Worm (Caenorhabditis elegans) whole organism, L4 larva: ENCODE measurements around the gene mex-6.

Experiments
- F26F4.8 ChIP-seq: fragments of 200-800 bp; sonication (Bioruptor generic); conservative IDR thresholded peaks from 2 replicates; pipeline ENCODE4 v1.3.6; 2022; ENCODE audit warnings: missing genetic modification characterization, missing compliant biosample characterization
- F44E2.7 ChIP-seq: fragments of 200-800 bp; sonication (Bioruptor generic); IDR thresholded peaks from 2 replicates; pipeline ENCODE4 v2.1.2; 2022; ENCODE audit warnings: missing genetic modification characterization, missing compliant biosample characterization
- T26A8.4 ChIP-seq: fragments of 200-800 bp; sonication (Bioruptor generic); IDR thresholded peaks from 2 replicates; pipeline ENCODE4 v1.3.6; 2022; ENCODE audit warnings: missing genetic modification characterization, missing compliant biosample characterization
- Y5F2A.4 ChIP-seq: fragments of 200-800 bp; sonication (Bioruptor generic); optimal IDR thresholded peaks from 2 replicates; lab custom pipeline; 2018; ENCODE audit warnings: mild to moderate bottlenecking, missing genetic modification characterization, missing compliant biosample characterization
- Y75B8A.6 ChIP-seq: fragments of 200-800 bp; sonication (Bioruptor generic); IDR thresholded peaks from 2 replicates; pipeline ENCODE4 v1.3.6; 2022; ENCODE audit warnings: missing genetic modification reagents, missing genetic modification characterization, missing compliant biosample characterization
- ZK337.2 ChIP-seq: fragments of 200-800 bp; sonication (Bioruptor generic); IDR thresholded peaks from 2 replicates; pipeline ENCODE4 v1.3.6; 2022; ENCODE audit warnings: missing genetic modification reagents, missing genetic modification characterization, missing compliant biosample characterization
- ZK546.5 ChIP-seq, 2 experiments: sonication (generic microtip); optimal IDR thresholded peaks; 2 replicates each; lab custom pipeline; 2017; ENCODE audit warnings: missing biosample characterization in 2 of 2, missing genetic modification characterization in 2 of 2
- aha-1 ChIP-seq: fragments of 150-350 bp; peaks from one replicate; lab custom pipeline; 2014; ENCODE audit warnings: missing biosample characterization, missing genetic modification characterization
- ama-1 ChIP-seq: fragments of 150-350 bp; optimal IDR thresholded peaks from 2 replicates; lab custom pipeline; 2014; ENCODE audit warnings: inconsistent platforms, mixed read lengths
- arid-1 ChIP-seq: fragments of 200-800 bp; sonication (Bioruptor generic); conservative IDR thresholded peaks from 2 replicates; pipeline ENCODE4 v1.3.6; 2022; ENCODE audit warnings: missing genetic modification reagents, missing genetic modification characterization, missing compliant biosample characterization
- ctbp-1 ChIP-seq: fragments of 200-800 bp; sonication (Bioruptor generic); IDR thresholded peaks from 2 replicates; pipeline ENCODE4 v1.3.6; 2022; ENCODE audit warnings: missing genetic modification reagents, missing genetic modification characterization, missing compliant biosample characterization
- daf-16 ChIP-seq, 3 experiments: sonication (generic microtip); optimal IDR thresholded peaks; 2 replicates each; lab custom pipeline; 2016 to 2017; ENCODE audit warnings: missing genetic modification characterization in 3 of 3, missing genetic modification reagents in 3 of 3, mild to moderate bottlenecking in 2 of 3, missing compliant biosample characterization in 2 of 3, missing biosample characterization in 1 of 3, moderate library complexity in 1 of 3
- daf-19 ChIP-seq: fragments of 200-800 bp; sonication (Bioruptor generic); conservative IDR thresholded peaks from 2 replicates; pipeline ENCODE4 v1.3.6; 2022; ENCODE audit warnings: missing genetic modification characterization, missing compliant biosample characterization
- daf-8 ChIP-seq: fragments of 200-800 bp; sonication (Bioruptor generic); IDR thresholded peaks from 2 replicates; pipeline ENCODE4 v1.3.6; 2022; ENCODE audit warnings: missing genetic modification characterization, missing compliant biosample characterization
- dmd-6 ChIP-seq: fragments of 200-800 bp; sonication (Bioruptor generic); IDR thresholded peaks from 2 replicates; pipeline ENCODE4 v1.3.6; 2022; ENCODE audit warnings: missing genetic modification reagents, missing genetic modification characterization, missing compliant biosample characterization
- dmd-8 ChIP-seq: fragments of 200-800 bp; sonication (Bioruptor generic); IDR thresholded peaks from 2 replicates; pipeline ENCODE4 v1.3.6; 2022; ENCODE audit warnings: missing genetic modification characterization, missing compliant biosample characterization
- dmd-9 ChIP-seq: fragments of 200-800 bp; sonication (Bioruptor generic); IDR thresholded peaks from 2 replicates; pipeline ENCODE4 v1.3.6; 2022; ENCODE audit warnings: missing genetic modification reagents, missing genetic modification characterization, missing compliant biosample characterization
- dve-1 ChIP-seq: sonication (generic microtip); optimal IDR thresholded peaks from 2 replicates; lab custom pipeline; 2017; ENCODE audit warnings: antibody characterized with exemption, mild to moderate bottlenecking, missing genetic modification characterization, missing compliant biosample characterization; ENCODE audit not compliant: insufficient read depth
- egl-27 ChIP-seq: sonication (generic microtip); optimal IDR thresholded peaks from 3 replicates; lab custom pipeline; 2017; ENCODE audit warnings: missing biosample characterization, missing genetic modification reagents, missing genetic modification characterization
- egl-43 ChIP-seq: fragments of 200-800 bp; sonication (Bioruptor generic); IDR thresholded peaks from 2 replicates; pipeline ENCODE4 v1.3.6; 2022; ENCODE audit warnings: missing genetic modification reagents, missing genetic modification characterization, missing compliant biosample characterization
- fos-1 ChIP-seq: fragments of 150-350 bp; optimal IDR thresholded peaks from 2 replicates; lab custom pipeline; 2014; ENCODE audit warnings: missing biosample characterization, missing genetic modification characterization
- hif-1 ChIP-seq, 2 experiments: sonication (generic microtip); optimal IDR thresholded peaks; 2 replicates each; lab custom pipeline; 2016 to 2017; ENCODE audit warnings: missing compliant biosample characterization in 2 of 2, missing genetic modification characterization in 2 of 2, missing genetic modification reagents in 2 of 2, missing genotype in 2 of 2, mild to moderate bottlenecking in 1 of 2
- hlh-11 ChIP-seq: fragments of 200-800 bp; sonication (Bioruptor generic); optimal IDR thresholded peaks from 2 replicates; lab custom pipeline; 2018; ENCODE audit warnings: mild to moderate bottlenecking, missing genetic modification characterization, missing compliant biosample characterization
- hlh-30 ChIP-seq: sonication (generic microtip); optimal IDR thresholded peaks from 2 replicates; lab custom pipeline; 2017; ENCODE audit warnings: antibody characterized with exemption, mild to moderate bottlenecking, missing genetic modification characterization, missing compliant biosample characterization; ENCODE audit not compliant: insufficient read depth
- hmg-1.1 ChIP-seq: fragments of 200-800 bp; sonication (Bioruptor generic); IDR thresholded peaks from 2 replicates; pipeline ENCODE4 v1.3.6; 2022; ENCODE audit warnings: missing genetic modification reagents, missing genetic modification characterization, missing compliant biosample characterization
- lim-7 ChIP-seq: fragments of 200-800 bp; sonication (Bioruptor generic); IDR thresholded peaks from 2 replicates; pipeline ENCODE4 v1.3.6; 2022; ENCODE audit warnings: missing genetic modification characterization, missing compliant biosample characterization
- lin-1 ChIP-seq: fragments of 200-800 bp; sonication (Bioruptor generic); IDR thresholded peaks from 2 replicates; pipeline ENCODE4 v1.3.6; 2022; ENCODE audit warnings: missing genetic modification reagents, missing genetic modification characterization, missing compliant biosample characterization
- lin-13 ChIP-seq: fragments of 150-350 bp; optimal IDR thresholded peaks from 2 replicates; lab custom pipeline; 2014; ENCODE audit warnings: missing biosample characterization, missing genetic modification reagents, missing genetic modification characterization
- lin-39 ChIP-seq: fragments of 150-350 bp; optimal IDR thresholded peaks from 2 replicates; lab custom pipeline; 2014; ENCODE audit warnings: missing biosample characterization, missing genetic modification reagents, missing genetic modification characterization
- madf-9 ChIP-seq: fragments of 200-800 bp; sonication (Bioruptor generic); conservative IDR thresholded peaks from 2 replicates; pipeline ENCODE4 v1.3.6; 2022; ENCODE audit warnings: missing genetic modification reagents, missing genetic modification characterization, missing compliant biosample characterization
- mdt-29 ChIP-seq: fragments of 200-800 bp; sonication (Bioruptor generic); IDR thresholded peaks from 2 replicates; pipeline ENCODE4 v1.3.6; 2022; ENCODE audit warnings: missing genetic modification reagents, missing genetic modification characterization, missing compliant biosample characterization
- mxl-2 ChIP-seq: fragments of 200-800 bp; sonication (Bioruptor generic); conservative IDR thresholded peaks from 2 replicates; pipeline ENCODE4 v1.3.6; 2022; ENCODE audit warnings: missing genetic modification reagents, missing genetic modification characterization, missing compliant biosample characterization
- mxl-3 ChIP-seq: fragments of 200-800 bp; sonication (Bioruptor generic); optimal IDR thresholded peaks from 2 replicates; lab custom pipeline; 2018; ENCODE audit warnings: mild to moderate bottlenecking, missing genetic modification characterization, missing compliant biosample characterization
- nhr-11 ChIP-seq: fragments of 150-350 bp; optimal IDR thresholded peaks from 2 replicates; lab custom pipeline; 2014; ENCODE audit warnings: missing biosample characterization, missing genetic modification characterization
- nhr-111 ChIP-seq: fragments of 200-800 bp; sonication (Bioruptor generic); optimal IDR thresholded peaks from 2 replicates; lab custom pipeline; 2018; ENCODE audit warnings: mild to moderate bottlenecking, missing genetic modification characterization, missing compliant biosample characterization
- nhr-237 ChIP-seq: sonication (generic microtip); optimal IDR thresholded peaks from 2 replicates; lab custom pipeline; 2017; ENCODE audit warnings: missing biosample characterization, missing genetic modification characterization
- nhr-28 ChIP-seq: fragments of 150-350 bp; optimal IDR thresholded peaks from 2 replicates; lab custom pipeline; 2014; ENCODE audit warnings: missing biosample characterization, missing genetic modification characterization
- nhr-41 ChIP-seq: fragments of 200-800 bp; sonication (Bioruptor generic); IDR thresholded peaks from 2 replicates; pipeline ENCODE4 v1.3.6; 2022; ENCODE audit warnings: missing genetic modification reagents, missing genetic modification characterization, missing compliant biosample characterization
- nhr-42 ChIP-seq: fragments of 200-800 bp; sonication (Bioruptor generic); IDR thresholded peaks from 2 replicates; pipeline ENCODE4 v1.3.6; 2022; ENCODE audit warnings: missing genetic modification characterization, missing compliant biosample characterization
- nhr-76 ChIP-seq: fragments of 150-350 bp; optimal IDR thresholded peaks from 2 replicates; lab custom pipeline; 2014; ENCODE audit warnings: missing biosample characterization, missing genetic modification characterization
- pqm-1 ChIP-seq: sonication (generic microtip); optimal IDR thresholded peaks from 2 replicates; lab custom pipeline; 2017; ENCODE audit warnings: missing biosample characterization, missing genetic modification characterization
- spr-1 ChIP-seq: sonication (generic microtip); optimal IDR thresholded peaks from 2 replicates; lab custom pipeline; 2016; ENCODE audit warnings: mild to moderate bottlenecking, missing genetic modification characterization, missing compliant biosample characterization
- spr-3 ChIP-seq: fragments of 200-800 bp; sonication (Bioruptor generic); optimal IDR thresholded peaks from 2 replicates; lab custom pipeline; 2018; ENCODE audit warnings: mild to moderate bottlenecking, missing genetic modification characterization, missing compliant biosample characterization
- unc-39 ChIP-seq: sonication (generic microtip); optimal IDR thresholded peaks from 2 replicates; lab custom pipeline; 2017; ENCODE audit warnings: missing biosample characterization, missing genetic modification characterization
- unc-62 ChIP-seq, 3 experiments: fragments of 150-350 bp in 1 of 3; sonication (generic microtip); optimal IDR thresholded peaks in 2 of 3; peaks in 1 of 3; 1 replicate in 1 of 3; 2 replicates in 2 of 3; lab custom pipeline; 2014 to 2017; ENCODE audit warnings: missing biosample characterization in 3 of 3, missing genetic modification characterization in 3 of 3, missing genetic modification reagents in 3 of 3, missing genotype in 1 of 3
- vab-7 ChIP-seq: fragments of 200-800 bp; sonication (Bioruptor generic); IDR thresholded peaks from 2 replicates; pipeline ENCODE4 v1.3.6; 2022; ENCODE audit warnings: missing genetic modification reagents, missing genetic modification characterization, missing compliant biosample characterization
- zip-2 ChIP-seq: fragments of 150-350 bp; optimal IDR thresholded peaks from 2 replicates; lab custom pipeline; 2014; ENCODE audit warnings: missing biosample characterization, missing genetic modification characterization
- ztf-11 ChIP-seq: fragments of 150-350 bp; optimal IDR thresholded peaks from 2 replicates; lab custom pipeline; 2014; ENCODE audit warnings: missing biosample characterization, missing genetic modification characterization

mex-6 gene

ce11 chrII:9482529-9482928, 41.4 kb upstream of the mex-6 start:
- TF ChIP-seq nhr-41 (GFP tag; lab: Robert Waterston, UW), result no peak
- peak in 1 of 2 experiments; percentile 82 for TF ChIP-seq hif-1 (tag; optimal IDR thresholded peaks at IDR 0.05; lab: Kevin White, UChicago)
- TF ChIP-seq spr-1, result no peak
- no peak for TF ChIP-seq daf-16 (GFP tag; optimal IDR thresholded peaks at IDR 0.05; lab: Kevin White, UChicago)
- peak; percentile 19 for TF ChIP-seq daf-16 (tag; optimal IDR thresholded peaks at IDR 0.05; lab: Kevin White, UChicago)
- no peak for TF ChIP-seq mxl-3 (GFP tag; lab: Kevin White, UChicago)
- TF ChIP-seq hmg-1.1 (GFP tag; lab: Robert Waterston, UW), result no peak
- TF ChIP-seq egl-27, result no peak
- no peak for TF ChIP-seq Y75B8A.6 (GFP tag; lab: Robert Waterston, UW)
- TF ChIP-seq dmd-6, result peak; percentile 56
- TF ChIP-seq nhr-237 (tag; lab: Kevin White, UChicago), result no peak
- no peak for TF ChIP-seq F26F4.8
- no peak for TF ChIP-seq nhr-111 (GFP tag; lab: Kevin White, UChicago)
- no peak for TF ChIP-seq lin-39 (tag; lab: Kevin White, UChicago)
- TF ChIP-seq mxl-2 (GFP tag; lab: Robert Waterston, UW), result no peak
- TF ChIP-seq arid-1 (GFP tag; lab: Robert Waterston, UW), result no peak
- peak; percentile 27 for TF ChIP-seq hlh-30
- peak; percentile 8 for TF ChIP-seq pqm-1 (tag; lab: Kevin White, UChicago)
- no peak for TF ChIP-seq dve-1
- no peak for TF ChIP-seq madf-9
- no peak for TF ChIP-seq egl-43 (GFP tag; lab: Robert Waterston, UW)
- no peak for TF ChIP-seq Y5F2A.4 (GFP tag; lab: Kevin White, UChicago)
- peak; percentile 23 for TF ChIP-seq nhr-28 (tag; lab: Kevin White, UChicago)
- peak; percentile 37 for TF ChIP-seq hlh-11 (tag; lab: Kevin White, UChicago)
- no peak for TF ChIP-seq unc-39 (tag; lab: Kevin White, UChicago)
- no peak for TF ChIP-seq T26A8.4 (GFP tag; lab: Robert Waterston, UW)
- no peak for TF ChIP-seq daf-19
- TF ChIP-seq nhr-42, result no peak

- TF ChIP-seq pqm-1 (tag; lab: Kevin White, UChicago), result peak; percentile 17
- TF ChIP-seq hlh-30, result no peak
- peak; percentile 30 for TF ChIP-seq hlh-11 (tag; lab: Kevin White, UChicago)
- peak in 1 of 2 experiments; percentile 90 for TF ChIP-seq unc-62 (GFP tag; optimal IDR thresholded peaks at IDR 0.05 in 1 of 2; lab: Kevin White, UChicago)
- TF ChIP-seq unc-62 (tag; optimal IDR thresholded peaks at IDR 0.05; lab: Kevin White, UChicago), result no peak
- TF ChIP-seq ZK337.2 (GFP tag; lab: Robert Waterston, UW), result no peak
- no peak for TF ChIP-seq lin-13 (GFP tag; lab: Kevin White, UChicago)
- no peak for TF ChIP-seq nhr-42
- TF ChIP-seq ztf-11 (tag; lab: Kevin White, UChicago), result no peak
- TF ChIP-seq F44E2.7 (GFP tag; lab: Robert Waterston, UW), result no peak
- no peak for TF ChIP-seq dmd-9 (GFP tag; lab: Robert Waterston, UW)
- TF ChIP-seq Y5F2A.4 (GFP tag; lab: Kevin White, UChicago), result no peak
- TF ChIP-seq fos-1 (tag; lab: Kevin White, UChicago), result no peak
- TF ChIP-seq ctbp-1 (GFP tag; lab: Robert Waterston, UW), result no peak
- TF ChIP-seq hif-1 (tag; optimal IDR thresholded peaks at IDR 0.05; lab: Kevin White, UChicago), result peak in 1 of 2 experiments; percentile 59
- TF ChIP-seq dmd-8 (GFP tag; lab: Robert Waterston, UW), result no peak
- TF ChIP-seq nhr-11, result no peak
- TF ChIP-seq lin-1 (GFP tag; lab: Robert Waterston, UW), result peak; percentile 42; the same call in 1 of the 2 replicates
- no peak for TF ChIP-seq mdt-29
- TF ChIP-seq daf-8 (GFP tag; lab: Robert Waterston, UW), result no peak
- no peak for TF ChIP-seq spr-3 (GFP tag; lab: Kevin White, UChicago)
- peak; percentile 37 for TF ChIP-seq aha-1
- TF ChIP-seq nhr-28 (tag; lab: Kevin White, UChicago), result peak; percentile 54
- TF ChIP-seq daf-16 (GFP tag; optimal IDR thresholded peaks at IDR 0.05; lab: Kevin White, UChicago), result peak in 1 of 2 experiments; percentile 21
- peak; percentile 78 for TF ChIP-seq daf-16 (tag; optimal IDR thresholded peaks at IDR 0.05; lab: Kevin White, UChicago)
- peak; percentile 66 for TF ChIP-seq dmd-6
- TF ChIP-seq lim-7 (GFP tag; lab: Robert Waterston, UW), result no peak
- TF ChIP-seq nhr-76 (tag; lab: Kevin White, UChicago), result no peak
- TF ChIP-seq arid-1 (GFP tag; lab: Robert Waterston, UW), result no peak
- no peak for TF ChIP-seq ZK546.5 (tag; optimal IDR thresholded peaks at IDR 0.05; lab: Kevin White, UChicago)
- TF ChIP-seq nhr-111 (GFP tag; lab: Kevin White, UChicago), result no peak
- TF ChIP-seq dve-1, result peak; percentile 39
- TF ChIP-seq zip-2 (tag; lab: Kevin White, UChicago), result no peak
- no peak for TF ChIP-seq egl-27
- TF ChIP-seq vab-7 (GFP tag; lab: Robert Waterston, UW), result no peak
- TF ChIP-seq ama-1, result no peak
Measured at ce11 chrII:9483342-9483741, 40.6 kb upstream of the mex-6 start.
